Worm (Caenorhabditis elegans): ENCODE data around the gene pde-4.

Gene pde-4

DNA sequence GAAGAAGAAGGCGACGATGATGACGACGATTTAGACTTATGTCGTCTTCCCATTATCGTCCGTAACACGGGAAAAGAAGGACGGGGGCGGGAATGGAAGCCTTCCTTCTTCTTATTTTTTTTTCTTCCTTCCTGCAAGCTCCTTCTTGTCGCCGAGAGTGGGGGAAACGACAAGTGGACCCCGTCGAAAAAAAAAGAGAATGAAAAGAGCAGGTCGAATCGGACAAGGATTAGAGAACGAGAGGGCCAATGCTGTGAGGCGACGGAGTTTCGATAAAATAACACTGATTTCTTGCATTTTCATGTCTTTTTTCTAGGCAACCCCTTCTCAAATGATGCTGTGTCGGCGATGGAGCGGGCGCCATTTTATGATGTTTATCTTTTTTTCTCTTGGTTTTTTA is at the start of gene pde-4:
Gene pde-4, minus strand, starts transcription at position 76 of the 400 bp plus-strand sequence.
- TF ChIP-seq F13C5.2 (tag; optimal IDR thresholded peaks at IDR 0.05) (no peak), aly-1 (tag; optimal IDR thresholded peaks at IDR 0.05) (no peak), tbx-37 (GFP tag; conservative IDR thresholded peaks at IDR 0.05) (no peak), ceh-36 (tag; optimal IDR thresholded peaks at IDR 0.05) (no peak), flt-1 (GFP tag; IDR thresholded peaks at IDR 0.05) (no peak), tra-4 (tag; optimal IDR thresholded peaks at IDR 0.05) (no peak), scrt-1 (GFP tag; IDR thresholded peaks at IDR 0.05) (no peak), tbx-11 (GFP tag; IDR thresholded peaks at IDR 0.05) (no peak), ets-7 (tag; optimal IDR thresholded peaks at IDR 0.05) (no peak)

DNA sequence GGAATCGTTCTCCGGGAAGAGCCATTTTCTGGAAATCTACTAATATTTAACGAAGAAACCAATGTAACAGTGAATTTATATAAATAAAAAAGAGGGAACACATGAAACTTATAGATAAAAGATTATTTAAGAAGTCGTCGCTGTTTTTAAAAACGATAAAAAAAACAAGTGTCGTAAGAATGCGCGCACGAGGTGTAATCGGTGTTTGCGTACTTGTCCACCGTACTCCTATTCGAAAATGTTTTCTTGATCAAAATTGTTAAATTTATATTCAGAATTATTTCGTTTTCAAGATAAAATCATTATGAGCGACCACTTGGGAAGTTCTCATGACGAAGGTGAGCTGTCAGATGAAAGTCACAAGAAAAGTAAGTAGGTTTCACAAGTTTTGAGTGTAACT is 48.0 kb upstream of the pde-4 start, which contains the start of the genes moa-2 and cdk-11.1:
Gene moa-2, minus strand, starts transcription at position 25 of the 400 bp plus-strand sequence.
Gene cdk-11.1, plus strand, starts transcription at position 227 of the 400 bp plus-strand sequence.
- TF ChIP-seq tbx-37 (GFP tag; conservative IDR thresholded peaks at IDR 0.05) (no peak), pes-1 (GFP tag; IDR thresholded peaks at IDR 0.05) (no peak), ceh-13 (GFP tag; optimal IDR thresholded peaks at IDR 0.05) (no peak)

DNA sequence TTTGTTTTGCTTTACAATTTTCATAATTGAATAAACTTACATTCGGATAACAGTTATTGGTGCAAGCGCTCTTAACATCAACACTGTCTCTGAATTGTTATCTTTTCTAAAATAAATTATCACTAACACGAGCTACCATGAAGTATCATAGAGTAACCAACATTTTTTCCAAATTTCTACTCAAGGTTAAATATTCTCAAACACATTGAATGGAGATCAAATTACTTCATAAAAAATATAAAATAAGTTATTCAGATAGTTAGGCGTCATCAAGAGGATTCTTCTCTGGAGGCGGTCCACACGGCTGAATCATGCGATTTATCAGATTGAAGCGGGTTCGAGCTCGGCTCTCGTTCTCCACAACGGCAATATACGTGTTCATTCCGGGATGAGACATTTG is 47.4 kb upstream of the pde-4 start, which contains the start of gene B0495.5:
Gene B0495.5, minus strand, starts transcription at position 101 of the 400 bp plus-strand sequence.
- no peak for TF ChIP-seq aly-1 (tag; optimal IDR thresholded peaks at IDR 0.05)
- no peak for TF ChIP-seq sea-1 (GFP tag; conservative IDR thresholded peaks at IDR 0.05)
- no peak for TF ChIP-seq hmg-4 (GFP tag; optimal IDR thresholded peaks at IDR 0.05)
- no peak for TF ChIP-seq ceh-13 (GFP tag; optimal IDR thresholded peaks at IDR 0.05)
- TF ChIP-seq tbx-37 (GFP tag; conservative IDR thresholded peaks at IDR 0.05) = no peak
- TF ChIP-seq hnd-1 (tag; optimal IDR thresholded peaks at IDR 0.05) = no peak
- TF ChIP-seq pes-1 (GFP tag; IDR thresholded peaks at IDR 0.05) = no peak
- TF ChIP-seq flt-1 (GFP tag; IDR thresholded peaks at IDR 0.05) = no peak
- no peak for TF ChIP-seq ets-7 (tag; optimal IDR thresholded peaks at IDR 0.05)
- no peak for TF ChIP-seq F13C5.2 (tag; optimal IDR thresholded peaks at IDR 0.05)
- TF ChIP-seq tbx-11 (GFP tag; IDR thresholded peaks at IDR 0.05) = no peak
- TF ChIP-seq ceh-36 (tag; optimal IDR thresholded peaks at IDR 0.05) = no peak
- TF ChIP-seq hmbx-1 (tag; optimal IDR thresholded peaks at IDR 0.05) = no peak
- no peak for TF ChIP-seq scrt-1 (GFP tag; IDR thresholded peaks at IDR 0.05)
- no peak for TF ChIP-seq B0310.2 (tag; optimal IDR thresholded peaks at IDR 0.05)

DNA sequence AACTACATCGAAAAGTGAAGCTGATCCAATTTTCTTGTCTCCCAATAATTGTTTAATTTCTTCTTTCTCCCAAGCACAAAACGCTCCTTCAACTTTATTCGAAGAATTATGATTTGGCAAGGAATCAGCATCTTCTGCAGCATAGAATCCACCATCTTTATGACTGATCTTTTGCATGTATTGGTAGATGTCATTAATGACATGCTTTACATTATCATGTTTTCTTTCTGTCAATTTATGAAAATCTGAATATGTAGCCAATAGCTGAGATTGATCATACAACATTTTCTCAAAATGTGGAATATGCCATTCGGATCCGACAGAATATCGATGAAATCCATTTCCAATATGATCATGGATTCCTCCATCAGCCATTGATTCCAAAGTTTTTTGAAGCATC is 46.1 kb upstream of the pde-4 start:
- TF ChIP-seq ama-1 (optimal IDR thresholded peaks at IDR 0.05) = no peak
- TF ChIP-seq ets-7 (tag; optimal IDR thresholded peaks at IDR 0.05) = no peak
- no peak for TF ChIP-seq tbx-37 (GFP tag; conservative IDR thresholded peaks at IDR 0.05)

DNA sequence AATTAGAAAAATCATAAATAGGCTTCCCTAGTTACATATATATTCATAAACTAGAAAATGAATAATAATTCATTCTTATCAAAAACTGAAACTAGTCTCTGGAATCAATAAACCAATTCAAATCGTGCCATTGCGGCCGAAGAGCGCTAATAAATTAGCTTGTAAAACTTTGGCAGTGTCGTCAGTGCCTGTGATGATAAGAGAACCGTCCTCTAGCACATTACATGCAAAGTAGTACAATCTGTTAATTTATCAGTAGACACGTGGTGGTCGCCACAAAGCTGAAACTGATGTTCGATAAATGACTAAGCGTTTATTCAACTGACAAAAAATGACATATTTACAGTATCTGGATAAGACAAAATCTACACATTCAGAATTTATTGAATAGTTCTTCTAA is 44.6 kb upstream of the pde-4 start:
- TF ChIP-seq scrt-1 (GFP tag; IDR thresholded peaks at IDR 0.05) (no peak), tbx-11 (GFP tag; IDR thresholded peaks at IDR 0.05) (no peak), B0310.2 (tag; optimal IDR thresholded peaks at IDR 0.05) (no peak), F13C5.2 (tag; optimal IDR thresholded peaks at IDR 0.05) (no peak)

DNA sequence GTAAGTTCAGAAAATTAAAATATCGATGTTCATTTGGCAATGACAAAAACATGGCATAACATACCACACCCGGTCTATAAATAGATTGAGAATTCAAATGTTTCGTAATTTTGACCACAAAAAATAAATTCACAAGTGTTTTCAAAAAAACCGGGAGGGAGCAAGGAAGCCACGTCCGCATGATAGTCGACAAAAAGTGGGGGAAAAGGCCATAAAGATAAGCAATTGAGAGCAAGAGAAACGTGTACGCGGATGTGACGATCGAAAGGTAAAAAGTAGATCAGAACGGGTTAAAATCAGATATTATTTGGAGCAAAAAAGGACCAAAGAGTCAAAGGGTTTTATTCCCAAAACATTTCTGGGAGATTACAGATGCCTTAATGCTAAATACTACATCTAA is 43.7 kb upstream of the pde-4 start:
- TF ChIP-seq tbx-37 (GFP tag; conservative IDR thresholded peaks at IDR 0.05) = no peak
- TF ChIP-seq aly-1 (tag; optimal IDR thresholded peaks at IDR 0.05) = no peak
- TF ChIP-seq tbx-11 (GFP tag; IDR thresholded peaks at IDR 0.05) = no peak
- no peak for TF ChIP-seq hmg-4 (GFP tag; optimal IDR thresholded peaks at IDR 0.05)

DNA sequence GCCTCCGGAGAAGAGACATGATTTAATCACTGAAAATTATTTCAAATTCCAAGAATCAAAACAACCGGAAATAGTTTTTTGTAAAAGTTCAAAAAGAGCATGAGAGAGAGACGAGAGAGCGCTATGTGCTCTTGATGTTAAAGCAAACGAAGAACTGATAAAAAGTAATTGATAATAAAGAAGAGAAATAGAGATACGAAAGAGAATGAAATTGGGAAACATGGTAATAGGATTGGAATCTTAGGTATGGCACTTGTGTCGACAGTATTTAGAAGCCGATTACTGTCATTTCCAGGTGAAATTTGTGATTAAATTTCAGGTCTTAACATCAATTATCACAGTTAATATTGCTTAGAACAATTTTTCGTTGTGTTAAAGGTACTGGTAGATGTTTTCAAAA is 42.9 kb upstream of the pde-4 start, which contains the start of gene nhx-2:
Gene nhx-2, minus strand, starts transcription at position 29 of the 400 bp plus-strand sequence.
- TF ChIP-seq hmbx-1 (tag; optimal IDR thresholded peaks at IDR 0.05) (no peak), ceh-36 (tag; optimal IDR thresholded peaks at IDR 0.05) (no peak), aly-1 (tag; optimal IDR thresholded peaks at IDR 0.05) (no peak), sea-1 (GFP tag; conservative IDR thresholded peaks at IDR 0.05) (no peak), scrt-1 (GFP tag; IDR thresholded peaks at IDR 0.05) (no peak), tra-4 (tag; optimal IDR thresholded peaks at IDR 0.05) (no peak), flt-1 (GFP tag; IDR thresholded peaks at IDR 0.05) (no peak), ama-1 (optimal IDR thresholded peaks at IDR 0.05) (no peak), pes-1 (GFP tag; IDR thresholded peaks at IDR 0.05) (no peak), tbx-11 (GFP tag; IDR thresholded peaks at IDR 0.05) (no peak), F13C5.2 (tag; optimal IDR thresholded peaks at IDR 0.05) (no peak), hnd-1 (tag; optimal IDR thresholded peaks at IDR 0.05) (no peak), tbx-37 (GFP tag; conservative IDR thresholded peaks at IDR 0.05) (no peak), hmg-4 (GFP tag; optimal IDR thresholded peaks at IDR 0.05) (no peak), B0310.2 (tag; optimal IDR thresholded peaks at IDR 0.05) (no peak), ets-7 (tag; optimal IDR thresholded peaks at IDR 0.05) (no peak), ceh-13 (GFP tag; optimal IDR thresholded peaks at IDR 0.05) (no peak)

DNA sequence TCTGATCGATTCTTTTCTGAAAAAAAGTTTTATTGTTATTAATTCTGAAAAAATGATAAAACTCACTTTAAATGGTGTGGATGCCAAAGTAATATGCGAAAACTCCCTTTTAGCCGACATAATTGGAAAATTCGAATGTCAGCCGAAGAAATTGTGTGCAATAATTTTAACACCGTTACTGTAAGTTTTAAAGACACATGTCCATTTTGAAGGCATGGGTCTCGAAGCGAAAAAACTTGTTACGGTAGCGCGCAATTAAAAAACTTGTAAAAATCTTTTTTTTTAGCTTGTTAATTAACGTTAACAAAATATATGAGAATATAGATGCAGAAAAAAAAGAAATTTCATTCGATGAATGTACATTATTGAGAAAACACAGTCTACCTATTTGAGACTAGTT is 39.3 kb upstream of the pde-4 start, which contains the start of gene pid-1:
Gene pid-1, minus strand, starts transcription at position 173 of the 400 bp plus-strand sequence.
- no peak for TF ChIP-seq hnd-1 (tag; optimal IDR thresholded peaks at IDR 0.05)

DNA sequence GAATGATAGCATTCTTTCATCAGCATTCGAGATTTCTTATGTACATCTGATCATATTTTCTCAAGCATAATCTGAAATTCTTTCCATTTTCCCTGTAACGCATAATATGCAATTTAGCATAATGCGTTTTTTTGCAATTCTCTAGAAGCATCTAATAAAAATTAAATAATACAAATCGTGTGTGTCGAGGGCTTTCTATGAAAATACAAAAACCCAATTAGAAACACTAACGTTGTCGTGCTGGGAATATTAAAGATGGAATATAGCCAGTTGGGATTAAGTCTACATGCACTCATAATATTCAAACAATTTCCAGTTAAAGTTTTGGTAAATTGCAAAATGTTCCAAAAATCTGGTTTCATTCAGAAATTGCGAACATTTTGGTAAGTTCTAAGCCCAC is 33.5 kb upstream of the pde-4 start, which contains the start of gene F18A1.1:
Gene F18A1.1, plus strand, starts transcription at position 301 of the 400 bp plus-strand sequence.
- TF ChIP-seq ets-7 (tag; optimal IDR thresholded peaks at IDR 0.05) (no peak), flt-1 (GFP tag; IDR thresholded peaks at IDR 0.05) (no peak), hmbx-1 (tag; optimal IDR thresholded peaks at IDR 0.05) (no peak), scrt-1 (GFP tag; IDR thresholded peaks at IDR 0.05) (no peak), tbx-37 (GFP tag; conservative IDR thresholded peaks at IDR 0.05) (no peak), F13C5.2 (tag; optimal IDR thresholded peaks at IDR 0.05) (no peak), aly-1 (tag; optimal IDR thresholded peaks at IDR 0.05) (no peak), ceh-13 (GFP tag; optimal IDR thresholded peaks at IDR 0.05) (no peak), sea-1 (GFP tag; conservative IDR thresholded peaks at IDR 0.05) (no peak), tra-4 (tag; optimal IDR thresholded peaks at IDR 0.05) (no peak), ceh-36 (tag; optimal IDR thresholded peaks at IDR 0.05) (no peak), hnd-1 (tag; optimal IDR thresholded peaks at IDR 0.05) (no peak), tbx-11 (GFP tag; IDR thresholded peaks at IDR 0.05) (no peak), pes-1 (GFP tag; IDR thresholded peaks at IDR 0.05) (no peak)

All from whole organism, early embryonic.